Worm (Caenorhabditis elegans) whole organism, L3 larva: ENCODE results near the gene srx-111.

Source experiments
- ama-1 ChIP-seq: fragments of 150-350 bp; optimal IDR thresholded peaks from 2 replicates; lab custom pipeline; 2018
- ceh-16 ChIP-seq: sonication (generic microtip); optimal IDR thresholded peaks from 2 replicates; lab custom pipeline; 2017; ENCODE audit warnings: missing biosample characterization, missing genetic modification characterization
- egl-27 ChIP-seq: sonication (generic microtip); optimal IDR thresholded peaks from 4 replicates; lab custom pipeline; 2017; ENCODE audit warnings: missing biosample characterization, missing genetic modification reagents, missing genetic modification characterization
- eor-1 ChIP-seq, 2 experiments: fragments of 150-350 bp; optimal IDR thresholded peaks; 2 replicates each; lab custom pipeline; 2014 to 2018; ENCODE audit warnings: missing biosample characterization in 2 of 2, missing genetic modification characterization in 2 of 2
- fos-1 ChIP-seq: fragments of 150-350 bp; optimal IDR thresholded peaks from 2 replicates; lab custom pipeline; 2014; ENCODE audit warnings: missing biosample characterization, missing genetic modification characterization
- nhr-25 ChIP-seq: sonication (generic microtip); optimal IDR thresholded peaks from 2 replicates; lab custom pipeline; 2017; ENCODE audit warnings: missing biosample characterization, missing genetic modification characterization
- nhr-28 ChIP-seq: fragments of 150-350 bp; optimal IDR thresholded peaks from 2 replicates; lab custom pipeline; 2014; ENCODE audit warnings: missing biosample characterization, missing genetic modification characterization
- nhr-76 ChIP-seq: fragments of 150-350 bp; sonication (generic microtip); optimal IDR thresholded peaks from 5 replicates; lab custom pipeline; 2014; ENCODE audit warnings: missing biosample characterization, missing genetic modification characterization
- zag-1 ChIP-seq: fragments of 150-350 bp; optimal IDR thresholded peaks from 2 replicates; lab custom pipeline; 2014; ENCODE audit warnings: missing biosample characterization, missing genetic modification characterization
- ztf-11 ChIP-seq: fragments of 150-350 bp; optimal IDR thresholded peaks from 2 replicates; lab custom pipeline; 2014; ENCODE audit warnings: missing biosample characterization, missing genetic modification characterization

DNA sequence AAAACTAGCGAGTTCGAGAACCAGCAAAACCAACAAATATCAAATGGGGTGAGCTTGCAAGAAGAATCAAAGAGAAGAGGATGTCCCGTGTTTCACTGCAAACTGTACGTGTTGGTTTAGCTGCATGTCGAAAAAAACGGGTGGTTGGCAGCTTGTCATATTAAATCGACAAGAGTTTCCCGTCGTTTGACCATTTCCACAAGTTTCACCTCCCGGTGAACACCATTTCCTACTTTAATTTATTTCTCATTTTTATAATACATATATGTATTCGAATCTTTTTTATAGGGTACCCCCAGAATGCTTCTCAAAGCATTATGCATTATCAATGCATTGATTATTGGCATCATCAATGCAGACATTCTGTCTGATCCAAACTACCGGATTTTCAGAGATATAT lies 37.7 kb downstream of the srx-111 start, which contains the start of gene Y8A9A.2:
- TF ChIP-seq nhr-76: no peak
- TF ChIP-seq ztf-11 (tag; lab: Kevin White, UChicago): no peak
- no peak for TF ChIP-seq ceh-16 (tag; lab: Kevin White, UChicago)
- no peak for TF ChIP-seq fos-1
- no peak for TF ChIP-seq ama-1 (lab: Kevin White, UChicago)
- no peak for TF ChIP-seq eor-1 (tag; optimal IDR thresholded peaks at IDR 0.05; lab: Kevin White, UChicago)
- TF ChIP-seq egl-27 (tag; lab: Kevin White, UChicago): no peak
- no peak for TF ChIP-seq nhr-28 (tag; lab: Kevin White, UChicago)
- TF ChIP-seq zag-1 (tag; lab: Kevin White, UChicago): no peak
- no peak for TF ChIP-seq nhr-25 (tag; lab: Kevin White, UChicago)
